Worm (Caenorhabditis elegans): ENCODE measurements around the gene M70.1.

Gene M70.1

DNA sequence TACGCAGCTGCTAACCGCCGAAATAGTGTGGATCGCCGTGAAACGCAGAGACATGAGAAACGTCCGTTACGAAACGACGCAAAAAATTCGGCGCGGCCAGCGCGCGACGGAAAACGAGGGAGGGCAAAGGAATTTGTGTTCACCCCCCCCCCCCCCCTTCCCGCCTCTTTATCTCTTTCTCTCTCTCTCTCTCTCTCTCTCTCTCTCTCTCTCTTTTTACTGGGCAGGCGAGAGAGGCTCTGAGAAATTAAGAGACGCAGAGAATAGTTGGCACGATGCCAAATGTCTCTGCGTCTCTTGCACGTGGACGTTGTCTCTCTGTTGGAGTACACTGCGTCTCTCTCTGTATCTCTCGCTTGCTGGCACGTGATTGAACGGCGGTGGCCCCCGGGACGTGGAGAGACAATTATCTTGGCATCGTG, 26.3 kb upstream of the M70.1 start (continued):
- no peak for TF ChIP-seq lin-15B (tag; optimal IDR thresholded peaks at IDR 0.05)
- TF ChIP-seq F37D6.2 (tag; optimal IDR thresholded peaks at IDR 0.05) = peak; percentile 94
- TF ChIP-seq saeg-2 (GFP tag; IDR thresholded peaks at IDR 0.05) = peak; percentile 98
- TF ChIP-seq pqm-1 (tag; optimal IDR thresholded peaks at IDR 0.05) = no peak
- TF ChIP-seq snpc-1.2 (GFP tag; IDR thresholded peaks at IDR 0.05) = peak; percentile 56
- peak; percentile 100 for TF ChIP-seq set-16 (GFP tag; IDR thresholded peaks at IDR 0.05)
- TF ChIP-seq ceh-32 (tag; optimal IDR thresholded peaks at IDR 0.05; ENCODE audit: poor library complexity) = peak; percentile 82
- TF ChIP-seq ceh-62 (tag; optimal IDR thresholded peaks at IDR 0.05) = no peak
- peak; percentile 90 for TF ChIP-seq nhr-25 (tag; optimal IDR thresholded peaks at IDR 0.05; ENCODE audit: borderline replicate concordance, insufficient read depth)
- peak; percentile 97 for TF ChIP-seq hmg-1.1 (GFP tag; IDR thresholded peaks at IDR 0.05)
- peak; percentile 83 for TF ChIP-seq zfp-2 (tag; optimal IDR thresholded peaks at IDR 0.05)
- peak; percentile 99 for TF ChIP-seq nhr-48 (tag; optimal IDR thresholded peaks at IDR 0.05)
- TF ChIP-seq lin-13 (GFP tag; optimal IDR thresholded peaks at IDR 0.05) = peak; percentile 92
- no peak for TF ChIP-seq ces-1 (GFP tag; optimal IDR thresholded peaks at IDR 0.05)
- TF ChIP-seq lir-3 (tag; optimal IDR thresholded peaks at IDR 0.05) = peak; percentile 76
- peak; percentile 95 for TF ChIP-seq spr-1 (tag; optimal IDR thresholded peaks at IDR 0.05)
- peak in 1 of 2 experiments; percentile 49 for TF ChIP-seq ZK546.5 (tag; optimal IDR thresholded peaks at IDR 0.05)
- TF ChIP-seq daf-12 (tag; optimal IDR thresholded peaks at IDR 0.05) = no peak
- TF ChIP-seq pha-4 (GFP tag; IDR thresholded peaks at IDR 0.05) = peak; percentile 98
- no peak for TF ChIP-seq pha-4 (tag; optimal IDR thresholded peaks at IDR 0.05)
- peak; percentile 97 for TF ChIP-seq dve-1 (tag; optimal IDR thresholded peaks at IDR 0.05; ENCODE audit: insufficient read depth)
- no peak for TF ChIP-seq F49E8.2 (tag; optimal IDR thresholded peaks at IDR 0.05; ENCODE audit: borderline replicate concordance)
- peak; percentile 83 for TF ChIP-seq nhr-11 (tag; optimal IDR thresholded peaks at IDR 0.05)
- TF ChIP-seq arid-1 (GFP tag; conservative IDR thresholded peaks at IDR 0.05) = peak; percentile 72; the same call in 1 of the 2 replicates
- no peak for TF ChIP-seq F44E2.7 (GFP tag; IDR thresholded peaks at IDR 0.05)
- peak; percentile 99 for TF ChIP-seq gei-8 (GFP tag; optimal IDR thresholded peaks at IDR 0.05)
- TF ChIP-seq nhr-111 (GFP tag; optimal IDR thresholded peaks at IDR 0.05) = no peak
- peak; percentile 60; the same call in 1 of the 2 replicates for TF ChIP-seq dmd-9 (GFP tag; IDR thresholded peaks at IDR 0.05)
- TF ChIP-seq hif-1 (tag; optimal IDR thresholded peaks at IDR 0.05) = peak; percentile 82 to 97
- TF ChIP-seq nhr-10 (tag; optimal IDR thresholded peaks at IDR 0.05) = peak; percentile 78

DNA sequence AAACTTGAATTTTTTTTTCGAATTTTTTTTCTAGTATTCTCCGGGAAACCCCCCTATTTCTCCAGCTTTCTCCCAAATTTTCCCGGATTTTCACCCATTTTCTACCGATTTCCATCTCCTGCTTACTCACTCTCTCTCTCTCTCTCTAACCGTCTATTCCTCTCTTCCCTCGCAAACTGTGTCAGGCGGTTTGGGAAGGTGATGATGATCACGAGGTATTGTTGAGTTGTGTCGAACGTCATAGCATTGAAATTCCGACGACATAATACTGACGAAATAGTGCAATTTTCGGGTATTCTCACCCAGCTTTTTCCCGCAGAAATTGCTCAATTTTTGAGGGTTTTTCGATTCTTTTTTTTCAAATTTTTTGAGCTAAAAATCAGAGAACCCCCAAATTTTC, 25.5 kb upstream of the M70.1 start:
- TF ChIP-seq lsy-2 (tag; optimal IDR thresholded peaks at IDR 0.05) (peak in 1 of 2 experiments; percentile 67), mxl-3 (GFP tag; optimal IDR thresholded peaks at IDR 0.05) (peak; percentile 26), vab-7 (GFP tag; IDR thresholded peaks at IDR 0.05) (no peak), nhr-41 (GFP tag; IDR thresholded peaks at IDR 0.05) (no peak), duxl-1 (tag; optimal IDR thresholded peaks at IDR 0.05; ENCODE audit: poor library complexity) (peak; percentile 23), dpl-1 (GFP tag; optimal IDR thresholded peaks at IDR 0.05) (peak; percentile 12), dmd-6 (GFP tag; IDR thresholded peaks at IDR 0.05) (peak; percentile 27; the same call in 1 of the 2 replicates), dve-1 (tag; optimal IDR thresholded peaks at IDR 0.05; ENCODE audit: insufficient read depth) (peak; percentile 71), unc-62 (GFP tag; optimal IDR thresholded peaks at IDR 0.05 in 1 of 2) (peak in 1 of 2 experiments; percentile 8), unc-62 (tag; optimal IDR thresholded peaks at IDR 0.05) (no peak), hlh-11 (tag; optimal IDR thresholded peaks at IDR 0.05) (peak; percentile 75), hif-1 (tag; optimal IDR thresholded peaks at IDR 0.05) (peak in 1 of 2 experiments; percentile 15), daf-16 (GFP tag; optimal IDR thresholded peaks at IDR 0.05) (no peak), daf-16 (tag; optimal IDR thresholded peaks at IDR 0.05) (peak; percentile 30), T26A8.4 (GFP tag; IDR thresholded peaks at IDR 0.05) (0 out of 2 replicates have a peak, but pooled peaks have one; percentile 17), mes-2 (tag; optimal IDR thresholded peaks at IDR 0.05; ENCODE audit: poor library complexity, severe bottlenecking) (peak; percentile 11), madf-5 (GFP tag; IDR thresholded peaks at IDR 0.05) (no peak), mep-1 (tag; optimal IDR thresholded peaks at IDR 0.05) (peak; percentile 39), nhr-28 (tag; optimal IDR thresholded peaks at IDR 0.05) (peak; percentile 70), hlh-30 (tag; optimal IDR thresholded peaks at IDR 0.05; ENCODE audit: insufficient read depth) (peak; percentile 95), nhr-6 (tag; optimal IDR thresholded peaks at IDR 0.05) (peak; percentile 51), F10B5.3 (tag; optimal IDR thresholded peaks at IDR 0.05) (no peak), nhr-11 (tag; optimal IDR thresholded peaks at IDR 0.05) (peak; percentile 30), spr-1 (tag; optimal IDR thresholded peaks at IDR 0.05) (no peak)
